Worm (Caenorhabditis elegans) whole organism, young adult: ENCODE measurements around the gene lin-49.

Experiments
- B0035.1 ChIP-seq: sonication (generic microtip); optimal IDR thresholded peaks from 2 replicates; lab custom pipeline; 2016; ENCODE audit warnings: missing genetic modification characterization, mild to moderate bottlenecking, missing compliant biosample characterization, missing genotype, missing genetic modification reagents
- B0336.3 ChIP-seq: fragments of 200-800 bp; sonication (Bioruptor generic); IDR thresholded peaks from 2 replicates; pipeline ENCODE4 v1.3.6; 2022; ENCODE audit warnings: missing genetic modification characterization, missing compliant biosample characterization
- F33H1.4 ChIP-seq: fragments of 200-800 bp; sonication (Bioruptor generic); IDR thresholded peaks from 2 replicates; pipeline ENCODE4 v1.3.6; 2022; ENCODE audit warnings: missing genetic modification reagents, missing genetic modification characterization, missing compliant biosample characterization
- F52B5.7 ChIP-seq: sonication (generic microtip); optimal IDR thresholded peaks from 2 replicates; lab custom pipeline; 2016; ENCODE audit warnings: mild to moderate bottlenecking, missing genetic modification characterization, missing compliant biosample characterization
- F55B11.4 ChIP-seq: sonication (generic microtip); optimal IDR thresholded peaks from 2 replicates; lab custom pipeline; 2016; ENCODE audit warnings: missing compliant biosample characterization, missing genetic modification characterization, borderline replicate concordance; ENCODE audit not compliant: insufficient read depth
- F57C9.4 ChIP-seq: sonication (generic microtip); optimal IDR thresholded peaks from 2 replicates; lab custom pipeline; 2017; ENCODE audit warnings: mild to moderate bottlenecking, missing genetic modification characterization, missing compliant biosample characterization
- Y53F4B.3 ChIP-seq: fragments of 200-800 bp; sonication (Bioruptor generic); IDR thresholded peaks from 2 replicates; pipeline ENCODE4 v1.3.6; 2022; ENCODE audit warnings: missing genetic modification reagents, missing genetic modification characterization, missing compliant biosample characterization
- Y53G8AR.9 ChIP-seq: fragments of 200-800 bp; sonication (Bioruptor generic); conservative IDR thresholded peaks from 2 replicates; pipeline ENCODE4 v1.3.6; 2022; ENCODE audit warnings: missing genetic modification reagents, missing genetic modification characterization, missing compliant biosample characterization
- Y67H2A.10 ChIP-seq: fragments of 200-800 bp; sonication (Bioruptor generic); conservative IDR thresholded peaks from 2 replicates; pipeline ENCODE4 v1.3.6; 2022; ENCODE audit warnings: missing genetic modification reagents, missing genetic modification characterization, missing compliant biosample characterization
- ZK185.1 ChIP-seq: sonication (generic microtip); optimal IDR thresholded peaks from 2 replicates; lab custom pipeline; 2016; ENCODE audit warnings: mild to moderate bottlenecking, missing genetic modification characterization, missing compliant biosample characterization; ENCODE audit not compliant: poor library complexity, severe bottlenecking
- atf-7 ChIP-seq: sonication (generic microtip); optimal IDR thresholded peaks from 2 replicates; lab custom pipeline; 2017; ENCODE audit warnings: mild to moderate bottlenecking, missing genetic modification characterization, missing compliant biosample characterization
- cebp-1 ChIP-seq, 2 experiments: fragments of 200-800 bp in 1 of 2; sonication (Bioruptor generic) in 1 of 2; sonication (generic microtip) in 1 of 2; IDR thresholded peaks in 1 of 2; optimal IDR thresholded peaks in 1 of 2; 2 replicates each; pipeline versions ENCODE4 v1.3.6 to Lab custom; 2017 to 2022; ENCODE audit warnings: missing compliant biosample characterization in 2 of 2, missing genetic modification characterization in 2 of 2, mild to moderate bottlenecking in 1 of 2, missing genetic modification reagents in 1 of 2, moderate library complexity in 1 of 2
- cebp-2 ChIP-seq: fragments of 200-800 bp; sonication (Bioruptor generic); IDR thresholded peaks from 2 replicates; pipeline ENCODE4 v1.3.6; 2022; ENCODE audit warnings: missing genetic modification characterization, missing compliant biosample characterization
- ceh-27 ChIP-seq: fragments of 200-800 bp; sonication (Bioruptor generic); optimal IDR thresholded peaks from 2 replicates; lab custom pipeline; 2018; ENCODE audit warnings: mild to moderate bottlenecking, missing genetic modification characterization, moderate library complexity, missing compliant biosample characterization
- egl-18 ChIP-seq: fragments of 200-800 bp; sonication (Bioruptor generic); IDR thresholded peaks from 2 replicates; pipeline ENCODE4 v1.3.6; 2022; ENCODE audit warnings: missing genetic modification reagents, missing genetic modification characterization, missing compliant biosample characterization
- egrh-3 ChIP-seq: fragments of 200-800 bp; sonication (Bioruptor generic); IDR thresholded peaks from 2 replicates; pipeline ENCODE4 v1.3.6; 2022; ENCODE audit warnings: missing genetic modification reagents, missing genetic modification characterization, missing compliant biosample characterization
- ets-4 ChIP-seq: fragments of 200-800 bp; sonication (Bioruptor generic); optimal IDR thresholded peaks from 2 replicates; lab custom pipeline; 2018; ENCODE audit warnings: mild to moderate bottlenecking, missing genetic modification characterization, missing compliant biosample characterization
- hlh-26 ChIP-seq: fragments of 200-800 bp; sonication (Bioruptor generic); conservative IDR thresholded peaks from 2 replicates; pipeline ENCODE4 v1.3.6; 2022; ENCODE audit warnings: missing genetic modification reagents, missing genetic modification characterization, missing compliant biosample characterization
- hmg-1.2 ChIP-seq: fragments of 200-800 bp; sonication (Bioruptor generic); IDR thresholded peaks from 2 replicates; pipeline ENCODE4 v1.3.6; 2022; ENCODE audit warnings: missing genetic modification reagents, missing genetic modification characterization, missing compliant biosample characterization
- hmg-20 ChIP-seq: fragments of 200-800 bp; sonication (Bioruptor generic); IDR thresholded peaks from 2 replicates; pipeline ENCODE4 v1.3.6; 2022; ENCODE audit warnings: missing genetic modification reagents, missing genetic modification characterization, missing compliant biosample characterization
- let-526 ChIP-seq: fragments of 200-800 bp; sonication (Bioruptor generic); IDR thresholded peaks from 2 replicates; pipeline ENCODE4 v1.3.6; 2022; ENCODE audit warnings: missing genetic modification reagents, missing genetic modification characterization, missing compliant biosample characterization
- let-607 ChIP-seq, 2 experiments: fragments of 200-800 bp in 1 of 2; sonication (Bioruptor generic) in 1 of 2; sonication (generic microtip) in 1 of 2; optimal IDR thresholded peaks; 2 replicates each; lab custom pipeline; 2016 to 2018; ENCODE audit warnings: mild to moderate bottlenecking in 2 of 2, missing compliant biosample characterization in 2 of 2, missing genetic modification characterization in 2 of 2, moderate library complexity in 2 of 2, missing genotype in 1 of 2
- lin-35 ChIP-seq, 3 experiments: fragments of 150-350 bp in 2 of 3; sonication (generic microtip) in 1 of 3; optimal IDR thresholded peaks; 2 replicates each; lab custom pipeline; 2014 to 2018; ENCODE audit warnings: missing biosample characterization in 3 of 3, missing genetic modification characterization in 3 of 3, missing genetic modification reagents in 3 of 3
- lin-40 ChIP-seq: sonication (generic microtip); optimal IDR thresholded peaks from 2 replicates; lab custom pipeline; 2016; ENCODE audit warnings: missing genetic modification characterization, mild to moderate bottlenecking, missing compliant biosample characterization, missing genotype, missing genetic modification reagents
- lin-54 ChIP-seq: fragments of 200-800 bp; sonication (Bioruptor generic); optimal IDR thresholded peaks from 2 replicates; lab custom pipeline; 2018; ENCODE audit warnings: mild to moderate bottlenecking, missing genetic modification characterization, missing compliant biosample characterization
- lir-1 ChIP-seq: fragments of 200-800 bp; sonication (Bioruptor generic); conservative IDR thresholded peaks from 2 replicates; pipeline ENCODE4 v1.3.6; 2022; ENCODE audit warnings: missing genetic modification reagents, missing genetic modification characterization, missing compliant biosample characterization
- madf-8 ChIP-seq: fragments of 200-800 bp; sonication (Bioruptor generic); conservative IDR thresholded peaks from 2 replicates; pipeline ENCODE4 v1.3.6; 2022; ENCODE audit warnings: missing genetic modification reagents, missing genetic modification characterization, missing compliant biosample characterization
- mel-28 ChIP-seq: sonication (generic microtip); optimal IDR thresholded peaks from 2 replicates; lab custom pipeline; 2016; ENCODE audit warnings: borderline replicate concordance, mild to moderate bottlenecking, missing genetic modification characterization, missing compliant biosample characterization
- nfyb-1 ChIP-seq: fragments of 200-800 bp; sonication (Bioruptor generic); IDR thresholded peaks from 2 replicates; pipeline ENCODE4 v1.3.6; 2022; ENCODE audit warnings: missing genetic modification reagents, missing genetic modification characterization, missing compliant biosample characterization
- nhr-179 ChIP-seq: sonication (generic microtip); optimal IDR thresholded peaks from 2 replicates; lab custom pipeline; 2016; ENCODE audit warnings: mild to moderate bottlenecking, missing genetic modification characterization, missing compliant biosample characterization
- nhr-27 ChIP-seq: fragments of 200-800 bp; sonication (Bioruptor generic); optimal IDR thresholded peaks from 2 replicates; lab custom pipeline; 2018; ENCODE audit warnings: mild to moderate bottlenecking, missing genetic modification characterization, moderate library complexity, missing compliant biosample characterization
- nhr-80 ChIP-seq: sonication (generic microtip); optimal IDR thresholded peaks from 2 replicates; lab custom pipeline; 2016; ENCODE audit warnings: missing genetic modification characterization, missing compliant biosample characterization
- pbrm-1 ChIP-seq: fragments of 200-800 bp; sonication (Bioruptor generic); IDR thresholded peaks from 2 replicates; pipeline ENCODE4 v1.3.6; 2022; ENCODE audit warnings: missing genetic modification reagents, missing genetic modification characterization, missing compliant biosample characterization
- snpc-1.1 ChIP-seq: sonication (generic microtip); optimal IDR thresholded peaks from 2 replicates; lab custom pipeline; 2017; ENCODE audit warnings: missing genetic modification characterization, mild to moderate bottlenecking, missing compliant biosample characterization, antibody characterized with exemption, moderate library complexity, missing genotype, missing genetic modification reagents; ENCODE audit not compliant: insufficient read depth
- somi-1 ChIP-seq: fragments of 200-800 bp; sonication (Bioruptor generic); optimal IDR thresholded peaks from 2 replicates; lab custom pipeline; 2018; ENCODE audit warnings: mild to moderate bottlenecking, missing genetic modification characterization, missing compliant biosample characterization
- tbp1 ChIP-seq: fragments of 200-800 bp; sonication (Bioruptor generic); optimal IDR thresholded peaks from 2 replicates; lab custom pipeline; 2018; ENCODE audit warnings: mild to moderate bottlenecking, missing genetic modification characterization, missing compliant biosample characterization
- tlf-1 ChIP-seq: fragments of 200-800 bp; sonication (Bioruptor generic); optimal IDR thresholded peaks from 2 replicates; lab custom pipeline; 2018; ENCODE audit warnings: mild to moderate bottlenecking, missing genetic modification characterization, missing compliant biosample characterization
- unc-62 ChIP-seq: fragments of 150-350 bp; optimal IDR thresholded peaks from 2 replicates; lab custom pipeline; 2014; ENCODE audit warnings: missing biosample characterization, missing genetic modification reagents, missing genetic modification characterization
- xnd-1 ChIP-seq: sonication (generic microtip); optimal IDR thresholded peaks from 2 replicates; lab custom pipeline; 2016; ENCODE audit warnings: missing genotype, missing genetic modification reagents, missing genetic modification characterization, missing compliant biosample characterization
- ztf-18 ChIP-seq: sonication (generic microtip); optimal IDR thresholded peaks from 2 replicates; lab custom pipeline; 2016; ENCODE audit warnings: missing genotype, mild to moderate bottlenecking, missing genetic modification characterization, missing compliant biosample characterization
- ztf-28 ChIP-seq: fragments of 200-800 bp; sonication (Bioruptor generic); IDR thresholded peaks from 2 replicates; pipeline ENCODE4 v1.3.6; 2022; ENCODE audit warnings: missing genetic modification reagents, missing genetic modification characterization, missing compliant biosample characterization

The lin-49 gene

DNA sequence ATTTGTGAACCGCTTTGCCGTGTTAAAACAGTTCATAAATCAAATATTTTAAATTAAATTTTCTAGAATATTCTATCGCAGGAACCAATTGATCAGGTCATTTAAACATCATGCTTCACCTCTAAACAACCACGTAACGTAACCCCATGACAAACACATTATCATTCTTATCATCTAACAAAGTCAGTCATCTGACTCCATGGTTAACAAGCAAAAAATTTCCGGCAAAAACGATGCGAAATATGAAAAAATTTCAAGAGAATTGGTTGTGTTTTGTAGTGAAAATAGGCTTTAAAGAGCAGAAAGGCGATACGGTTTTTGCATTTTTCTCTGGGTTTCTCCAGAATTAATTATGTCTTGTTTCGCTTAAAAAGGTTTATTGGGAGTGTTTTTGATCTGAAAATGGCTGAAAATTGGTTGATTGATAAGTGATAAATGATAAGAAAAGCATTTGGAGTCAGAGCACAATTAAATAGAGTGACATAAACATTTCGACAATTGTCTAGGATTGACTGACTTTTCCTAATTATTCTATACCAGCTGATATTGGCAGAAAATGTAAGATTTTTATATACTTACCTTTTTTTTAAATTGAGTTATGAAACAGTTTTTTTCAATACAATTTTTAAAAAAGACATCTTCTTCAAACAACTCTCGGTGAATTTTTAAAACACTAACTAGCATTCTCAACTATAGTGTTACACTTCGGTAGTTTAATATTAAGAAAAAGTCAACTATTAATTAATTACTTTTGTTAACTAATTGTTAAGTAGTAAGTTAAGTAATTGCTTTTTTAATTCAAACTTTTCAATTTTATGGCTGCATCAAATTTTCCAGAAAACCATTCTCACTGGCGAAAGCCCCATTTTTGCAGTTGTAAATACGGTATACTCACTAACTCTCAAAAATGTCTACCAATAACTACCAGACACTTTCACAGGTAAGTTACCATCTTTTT is 35.1 kb upstream of the lin-49 start, which contains the start of gene catp-7 (continued):
- TF ChIP-seq snpc-1.1 (tag; lab: Kevin White, UChicago) (no peak), tlf-1 (no peak), ztf-18 (tag; lab: Kevin White, UChicago) (no peak), nfyb-1 (GFP tag; lab: Robert Waterston, UW) (peak; percentile 60; the same call in 1 of the 2 replicates), F33H1.4 (GFP tag; lab: Robert Waterston, UW) (no peak), Y53F4B.3 (GFP tag; lab: Robert Waterston, UW) (no peak), mel-28 (tag; lab: Kevin White, UChicago) (no peak), Y53G8AR.9 (GFP tag; lab: Robert Waterston, UW) (0 out of 2 replicates have a peak, but pooled peaks have one; percentile 41), B0336.3 (GFP tag; lab: Robert Waterston, UW) (no peak), F57C9.4 (tag; lab: Kevin White, UChicago) (no peak), egrh-3 (GFP tag; lab: Robert Waterston, UW) (no peak), hmg-1.2 (GFP tag; lab: Robert Waterston, UW) (no peak), Y67H2A.10 (no peak), nhr-80 (peak; percentile 87), let-526 (GFP tag; lab: Robert Waterston, UW) (0 out of 2 replicates have a peak, but pooled peaks have one; percentile 5), F52B5.7 (tag; lab: Kevin White, UChicago) (no peak), let-607 (tag; optimal IDR thresholded peaks at IDR 0.05; lab: Kevin White, UChicago) (peak in 1 of 2 experiments; percentile 44), hmg-20 (GFP tag; lab: Robert Waterston, UW) (no peak), nhr-179 (tag; lab: Kevin White, UChicago) (no peak), ets-4 (GFP tag; lab: Kevin White, UChicago) (no peak), lir-1 (GFP tag; lab: Robert Waterston, UW) (0 out of 2 replicates have a peak, but pooled peaks have one; percentile 30), lin-54 (GFP tag; lab: Kevin White, UChicago) (no peak), somi-1 (GFP tag; lab: Kevin White, UChicago) (no peak), F55B11.4 (no peak), cebp-1 (GFP tag; IDR thresholded peaks at IDR 0.05; lab: Robert Waterston, UW) (no peak), cebp-1 (tag; optimal IDR thresholded peaks at IDR 0.05; lab: Kevin White, UChicago) (peak; percentile 58)

DNA sequence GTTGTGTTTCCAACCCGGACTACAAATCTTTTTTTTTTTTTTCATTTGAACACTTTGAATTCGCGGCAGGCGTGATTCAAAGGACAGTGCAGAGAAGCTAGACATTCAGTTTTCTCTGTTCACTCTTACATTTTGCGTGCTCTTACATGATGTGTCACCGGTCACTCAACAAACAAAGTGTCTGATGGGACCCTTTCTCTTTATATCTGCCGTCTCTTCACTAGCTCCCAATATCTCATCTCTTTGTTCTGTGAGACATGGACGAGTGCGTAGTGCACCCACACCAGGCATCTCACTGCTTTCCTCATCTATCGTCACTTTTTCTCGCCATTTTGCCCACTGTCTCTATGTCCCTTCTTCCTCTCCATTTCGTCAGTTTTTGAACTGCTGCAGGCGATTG is 33.4 kb upstream of the lin-49 start:
- TF ChIP-seq somi-1 (GFP tag; lab: Kevin White, UChicago) (peak; percentile 1), unc-62 (GFP tag; lab: Kevin White, UChicago) (peak; percentile 13), hlh-26 (GFP tag; lab: Robert Waterston, UW) (no peak), ZK185.1 (tag; lab: Kevin White, UChicago) (no peak), B0035.1 (tag; lab: Kevin White, UChicago) (no peak), atf-7 (tag; lab: Kevin White, UChicago) (no peak), egl-18 (GFP tag; lab: Robert Waterston, UW) (no peak), cebp-1 (GFP tag; IDR thresholded peaks at IDR 0.05; lab: Robert Waterston, UW) (no peak), cebp-1 (tag; optimal IDR thresholded peaks at IDR 0.05; lab: Kevin White, UChicago) (peak; percentile 62), hmg-1.2 (GFP tag; lab: Robert Waterston, UW) (no peak; the same call in 1 of the 2 replicates), let-526 (GFP tag; lab: Robert Waterston, UW) (no peak), xnd-1 (tag; lab: Kevin White, UChicago) (no peak), ztf-28 (GFP tag; lab: Robert Waterston, UW) (no peak), egrh-3 (GFP tag; lab: Robert Waterston, UW) (no peak), ztf-18 (tag; lab: Kevin White, UChicago) (no peak), lin-35 (GFP tag; optimal IDR thresholded peaks at IDR 0.05; lab: Kevin White, UChicago) (peak in 1 of 3 experiments; percentile 21), lin-40 (peak; percentile 28), tbp1 (peak; percentile 23), nfyb-1 (GFP tag; lab: Robert Waterston, UW) (peak; percentile 55; the same call in 1 of the 2 replicates), madf-8 (GFP tag; lab: Robert Waterston, UW) (no peak), hmg-20 (GFP tag; lab: Robert Waterston, UW) (no peak), nhr-27 (tag; lab: Kevin White, UChicago) (no peak), nhr-179 (tag; lab: Kevin White, UChicago) (no peak), tlf-1 (no peak), Y53G8AR.9 (GFP tag; lab: Robert Waterston, UW) (0 out of 2 replicates have a peak, but pooled peaks have one; percentile 10), cebp-2 (GFP tag; lab: Robert Waterston, UW) (no peak), ceh-27 (GFP tag; lab: Kevin White, UChicago) (peak; percentile 1), pbrm-1 (no peak), let-607 (tag; optimal IDR thresholded peaks at IDR 0.05; lab: Kevin White, UChicago) (peak; percentile 3 to 8)
